Worm (Caenorhabditis elegans): ENCODE measurements around the gene thn-2.
A peak's percentile ranks its signal among the peaks of the same experiment; 100 is the strongest.

thn-2 gene

ce11 chrIV:12417536-12418195 is 34.7 kb downstream of the thn-2 start, which contains the start of gene F08G5.3:
TSS of gene F08G5.3 (minus strand) at chrIV:12417586.
- TF ChIP-seq unc-120 (tag; optimal IDR thresholded peaks at IDR 0.05; ENCODE audit: poor library complexity, severe bottlenecking), result peak; percentile 39
- TF ChIP-seq drap-1 (GFP tag; optimal IDR thresholded peaks at IDR 0.05), result peak; percentile 4
- no peak for TF ChIP-seq nhr-237 (tag; optimal IDR thresholded peaks at IDR 0.05)
- peak; percentile 44 for TF ChIP-seq hlh-1 (tag; optimal IDR thresholded peaks at IDR 0.05)
- TF ChIP-seq ces-1 (GFP tag; optimal IDR thresholded peaks at IDR 0.05), result peak; percentile 70
- no peak for TF ChIP-seq nhr-28 (tag; optimal IDR thresholded peaks at IDR 0.05)
- TF ChIP-seq sptf-1 (tag; optimal IDR thresholded peaks at IDR 0.05), result peak; percentile 31

- TF ChIP-seq mab-5 (tag; optimal IDR thresholded peaks at IDR 0.05) (no peak), ham-2 (GFP tag; optimal IDR thresholded peaks at IDR 0.05) (no peak), ces-1 (GFP tag; optimal IDR thresholded peaks at IDR 0.05) (peak; percentile 56), lin-32 (GFP tag; optimal IDR thresholded peaks at IDR 0.05) (no peak)
These were observed 36.3 kb downstream of the thn-2 start for ce11 chrIV:12419291-12419690.

- TF ChIP-seq lin-32 (GFP tag; optimal IDR thresholded peaks at IDR 0.05), result no peak
- no peak for TF ChIP-seq unc-39 (tag; optimal IDR thresholded peaks at IDR 0.05)
These were observed 37.5 kb downstream of the thn-2 start, which contains the start of gene ugt-65 for ce11 chrIV:12420455-12420854. TSS of gene ugt-65 (plus strand) at chrIV:12420683.

DNA sequence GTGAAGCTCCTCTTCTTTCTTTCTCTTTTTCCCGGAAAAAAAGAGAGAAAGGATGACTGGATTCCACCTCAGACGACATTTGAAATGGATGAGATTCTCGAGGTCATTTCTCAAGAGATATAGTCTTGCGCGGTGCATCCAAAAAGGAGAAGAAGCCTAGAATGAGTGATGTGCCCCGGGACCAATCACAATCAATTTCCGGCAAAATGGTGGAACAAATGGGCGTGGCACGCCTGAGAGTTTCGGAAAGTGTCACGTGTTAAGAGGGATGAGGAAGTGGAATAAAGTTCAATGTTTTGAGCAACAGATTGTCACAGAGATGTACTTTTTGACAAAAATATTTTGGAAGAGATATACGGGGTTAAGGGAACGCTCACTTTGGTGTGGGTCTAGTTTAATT is 42.6 kb downstream of the thn-2 start:
- no peak for TF ChIP-seq sem-2 (GFP tag; optimal IDR thresholded peaks at IDR 0.05)

- TF ChIP-seq sptf-1 (tag; optimal IDR thresholded peaks at IDR 0.05) (peak; percentile 33), lin-13 (tag; optimal IDR thresholded peaks at IDR 0.05) (no peak), mep-1 (tag; optimal IDR thresholded peaks at IDR 0.05) (no peak), tbx-8 (GFP tag; optimal IDR thresholded peaks at IDR 0.05) (no peak), mls-2 (tag; optimal IDR thresholded peaks at IDR 0.05) (no peak)
These were observed 44.8 kb downstream of the thn-2 start for ce11 chrIV:12427687-12428284.

DNA sequence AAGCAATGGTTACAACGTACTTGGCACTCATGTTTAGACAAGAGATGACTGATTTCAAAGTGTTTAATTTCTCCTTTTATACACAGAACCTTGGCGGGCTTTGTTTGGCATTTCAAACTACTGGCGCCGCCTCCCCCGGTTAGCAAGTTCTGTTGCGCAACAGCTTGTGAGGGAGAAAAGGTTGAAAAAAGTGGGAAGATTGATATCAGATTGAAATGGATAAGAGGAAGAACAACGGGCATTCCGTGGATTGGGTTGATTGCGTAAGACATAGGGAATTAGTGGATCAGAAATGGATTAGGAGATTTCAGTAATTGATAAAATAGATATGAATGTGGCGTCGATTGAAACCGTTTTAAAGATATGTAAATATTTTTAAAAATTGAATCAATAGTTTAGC is 45.5 kb downstream of the thn-2 start, which contains the start of gene col-130:
TSS of gene col-130 (minus strand) at position 50 of the 400 bp plus-strand sequence.
- no peak for TF ChIP-seq unc-39 (tag; optimal IDR thresholded peaks at IDR 0.05)
- TF ChIP-seq elt-3 (tag; optimal IDR thresholded peaks at IDR 0.05), result no peak
- peak; percentile 94 for TF ChIP-seq zip-8 (tag; optimal IDR thresholded peaks at IDR 0.05)

ce11 chrIV:12429504-12429903 is 46.5 kb downstream of the thn-2 start:
- TF ChIP-seq ceh-43 (GFP tag; optimal IDR thresholded peaks at IDR 0.05), result no peak
- no peak for TF ChIP-seq lsy-2 (tag; optimal IDR thresholded peaks at IDR 0.05)
- no peak for TF ChIP-seq ces-1 (GFP tag; optimal IDR thresholded peaks at IDR 0.05)
- TF ChIP-seq unc-39 (tag; optimal IDR thresholded peaks at IDR 0.05), result no peak
- no peak for TF ChIP-seq ham-2 (GFP tag; optimal IDR thresholded peaks at IDR 0.05)

DNA sequence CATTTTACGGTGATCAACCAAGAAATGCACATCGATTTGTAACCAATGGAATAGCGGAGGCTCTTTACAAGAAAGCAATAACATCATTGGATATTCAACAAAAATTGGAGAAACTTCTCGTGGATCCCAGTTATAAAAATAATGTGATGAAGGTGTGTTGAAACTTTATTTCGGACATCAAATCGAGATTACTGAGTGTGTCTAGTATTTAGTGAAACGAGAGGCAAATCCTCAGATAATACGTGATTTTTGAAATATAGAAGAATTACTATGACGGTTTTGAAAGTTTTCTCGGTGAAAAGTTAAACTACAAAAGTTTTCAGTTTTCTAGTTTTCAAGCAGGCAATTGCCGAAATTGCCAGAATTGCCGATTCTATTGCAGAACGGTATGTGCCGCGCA is 48.8 kb downstream of the thn-2 start:
- TF ChIP-seq M03D4.4 (tag; optimal IDR thresholded peaks at IDR 0.05) (no peak), unc-120 (tag; optimal IDR thresholded peaks at IDR 0.05; ENCODE audit: poor library complexity, severe bottlenecking) (no peak), mab-5 (tag; optimal IDR thresholded peaks at IDR 0.05) (no peak), ceh-83 (GFP tag; optimal IDR thresholded peaks at IDR 0.05) (no peak)

DNA sequence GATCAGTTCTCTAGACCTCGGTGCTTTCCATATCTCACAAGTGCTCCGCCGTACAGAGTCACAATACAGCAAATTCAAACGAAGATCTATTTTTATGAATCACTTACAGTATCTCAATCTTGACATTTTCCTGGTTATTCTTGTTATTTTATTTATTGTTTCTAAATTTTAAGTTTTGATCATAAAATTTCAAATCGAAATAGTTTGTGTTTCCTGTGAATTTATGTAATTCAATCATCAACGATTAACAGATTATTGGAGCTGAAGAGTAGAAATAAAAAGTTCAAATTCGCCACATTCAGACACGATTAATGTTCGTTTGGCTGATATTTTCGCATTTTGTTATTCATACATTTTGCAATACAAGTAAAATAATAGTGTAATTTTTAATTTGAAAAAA is 49.4 kb downstream of the thn-2 start, which contains the start of gene clec-184:
TSS of gene clec-184 (plus strand) at position 301 of the 400 bp plus-strand sequence.
- TF ChIP-seq nhr-12 (tag; optimal IDR thresholded peaks at IDR 0.05) (no peak), ztf-11 (tag; optimal IDR thresholded peaks at IDR 0.05) (no peak), ceh-83 (GFP tag; optimal IDR thresholded peaks at IDR 0.05) (no peak), M03D4.4 (tag; optimal IDR thresholded peaks at IDR 0.05) (no peak), ceh-43 (GFP tag; optimal IDR thresholded peaks at IDR 0.05) (no peak), pha-4 (tag; optimal IDR thresholded peaks at IDR 0.05) (no peak), bed-3 (GFP tag; optimal IDR thresholded peaks at IDR 0.05) (no peak), nhr-28 (tag; optimal IDR thresholded peaks at IDR 0.05) (no peak), sem-2 (GFP tag; optimal IDR thresholded peaks at IDR 0.05) (no peak), lsy-2 (tag; optimal IDR thresholded peaks at IDR 0.05) (no peak), hlh-1 (tag; optimal IDR thresholded peaks at IDR 0.05) (no peak), unc-62 (GFP tag; optimal IDR thresholded peaks at IDR 0.05) (no peak), lin-13 (tag; optimal IDR thresholded peaks at IDR 0.05) (no peak)

Data from whole organism, mixed stage, embryonic.